Fruit fly (Drosophila melanogaster): ENCODE measurements around the gene Nek2.

The Nek2 gene

DNA sequence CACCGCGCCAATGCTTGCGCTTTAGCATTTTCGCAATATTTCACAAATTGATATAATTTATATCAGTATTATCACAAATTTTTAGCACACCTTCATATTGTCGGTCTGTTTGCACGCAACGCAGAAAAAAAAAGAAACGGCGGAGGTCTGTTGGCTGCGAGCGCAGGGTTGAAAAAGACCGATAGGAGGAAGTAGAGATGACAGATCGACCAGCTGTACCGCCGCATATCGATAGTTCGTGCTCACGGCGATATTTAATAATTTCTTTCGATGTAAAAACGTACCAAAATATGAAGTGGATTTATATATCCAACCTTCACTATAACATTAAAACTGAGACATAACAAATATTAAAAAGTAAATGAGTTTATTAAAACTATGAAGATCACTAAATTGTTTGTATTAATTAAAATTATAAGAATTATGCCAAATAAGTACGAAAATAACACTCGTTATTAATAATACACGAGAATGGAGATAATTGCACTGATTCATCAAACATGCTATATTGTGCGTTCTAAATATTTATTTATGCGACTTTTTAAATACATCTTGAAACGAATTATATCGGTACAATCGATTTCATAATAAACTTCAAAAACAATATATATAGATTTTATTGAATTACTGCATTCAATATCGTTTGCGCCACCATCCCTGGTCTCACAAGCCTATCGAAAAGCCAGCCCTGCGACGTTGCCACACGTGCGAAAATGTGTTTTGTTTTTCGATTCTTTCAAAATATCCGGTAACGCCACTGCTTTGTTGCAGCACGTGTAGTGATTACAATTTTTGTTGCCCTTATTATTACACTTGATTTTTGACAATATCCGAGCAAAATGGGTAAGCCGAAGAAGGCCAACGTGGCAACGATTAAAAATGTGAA is 9.9 kb upstream of the Nek2 start, which contains the start of the genes RpS6 and bys (continued):
- no peak for TF ChIP-seq CG4360 (GFP tag; IDR thresholded peaks at IDR 0.05)
- no peak for TF ChIP-seq Elba2 (GFP tag; optimal IDR thresholded peaks at IDR 0.05)
- TF ChIP-seq CG12219 (GFP tag; optimal IDR thresholded peaks at IDR 0.05), result peak; percentile 20
- TF ChIP-seq Dll (GFP tag; IDR thresholded peaks at IDR 0.05; ENCODE audit: partially characterized antibody), result peak; percentile 80
- no peak for TF ChIP-seq Spps (tag; optimal IDR thresholded peaks at IDR 0.05)
- no peak for TF ChIP-seq prd (optimal IDR thresholded peaks at IDR 0.05)
- peak; percentile 41; the same call in 1 of the 3 replicates for TF ChIP-seq prd (GFP tag; IDR thresholded peaks at IDR 0.05)
- TF ChIP-seq lilli (GFP tag; optimal IDR thresholded peaks at IDR 0.05), result peak; percentile 10
- TF ChIP-seq Vsx1 (GFP tag; optimal IDR thresholded peaks at IDR 0.05), result no peak
- TF ChIP-seq NC2β (GFP tag; optimal IDR thresholded peaks at IDR 0.05), result peak; percentile 58
- TF ChIP-seq vvl (GFP tag; IDR thresholded peaks at IDR 0.05), result peak; percentile 31; the same call in 1 of the 2 replicates
- peak; percentile 2 for TF ChIP-seq CG10979 (tag; optimal IDR thresholded peaks at IDR 0.05)
- TF ChIP-seq stwl (tag; optimal IDR thresholded peaks at IDR 0.05), result peak; percentile 23
- no peak for TF ChIP-seq D19A (tag; optimal IDR thresholded peaks at IDR 0.05)
- TF ChIP-seq CG10431 (GFP tag; optimal IDR thresholded peaks at IDR 0.05), result peak; percentile 51
- TF ChIP-seq zf30C (GFP tag; optimal IDR thresholded peaks at IDR 0.05), result peak; percentile 10
- TF ChIP-seq Neu2 (GFP tag; optimal IDR thresholded peaks at IDR 0.05; ENCODE audit: borderline replicate concordance), result no peak
- TF ChIP-seq mirr (GFP tag; optimal IDR thresholded peaks at IDR 0.05), result peak; percentile 31
- no peak for TF ChIP-seq CG4282 (GFP tag; optimal IDR thresholded peaks at IDR 0.05)
- TF ChIP-seq CG18476 (GFP tag; optimal IDR thresholded peaks at IDR 0.05), result peak; percentile 21
- TF ChIP-seq kni (GFP tag; optimal IDR thresholded peaks at IDR 0.05), result peak; percentile 30
- peak in 1 of 2 experiments; percentile 65 for TF ChIP-seq crp (GFP tag; optimal IDR thresholded peaks at IDR 0.05)
- TF ChIP-seq fd96Cb (tag; optimal IDR thresholded peaks at IDR 0.05), result no peak
- peak; percentile 56 for TF ChIP-seq lbe (GFP tag; optimal IDR thresholded peaks at IDR 0.05)
- TF ChIP-seq CG11247 (GFP tag; IDR thresholded peaks at IDR 0.05), result peak; percentile 70
- no peak for TF ChIP-seq pita (GFP tag; optimal IDR thresholded peaks at IDR 0.05)
- TF ChIP-seq Nf-YC (tag; optimal IDR thresholded peaks at IDR 0.05), result peak; percentile 31
- TF ChIP-seq caup (GFP tag; optimal IDR thresholded peaks at IDR 0.05; ENCODE audit: severe bottlenecking), result peak; percentile 69
- peak; percentile 19 for TF ChIP-seq Dp (GFP tag; optimal IDR thresholded peaks at IDR 0.05)
- TF ChIP-seq nmo (GFP tag; optimal IDR thresholded peaks at IDR 0.05), result peak; percentile 58
- TF ChIP-seq CG12942 (GFP tag; optimal IDR thresholded peaks at IDR 0.05), result peak; percentile 9
- TF ChIP-seq Six4 (GFP tag; optimal IDR thresholded peaks at IDR 0.05), result no peak
- peak in 1 of 3 experiments; percentile 61 for TF ChIP-seq lola (GFP tag; optimal IDR thresholded peaks at IDR 0.05)
- peak; percentile 11 for TF ChIP-seq CG13424 (tag; optimal IDR thresholded peaks at IDR 0.05)
- peak; percentile 77 for TF ChIP-seq BtbVII (GFP tag; optimal IDR thresholded peaks at IDR 0.05)
- TF ChIP-seq br (optimal IDR thresholded peaks at IDR 0.05), result no peak
- 0 out of 2 replicates have a peak, but pooled peaks have one; percentile 20 for TF ChIP-seq sisA (GFP tag; IDR thresholded peaks at IDR 0.05)
- TF ChIP-seq kay (GFP tag; optimal IDR thresholded peaks at IDR 0.05), result no peak
- TF ChIP-seq CG18011 (GFP tag; optimal IDR thresholded peaks at IDR 0.05), result no peak
- TF ChIP-seq pros (GFP tag; optimal IDR thresholded peaks at IDR 0.05), result no peak
- peak; percentile 57 for TF ChIP-seq Fer3 (tag; optimal IDR thresholded peaks at IDR 0.05)
- peak; percentile 55 for TF ChIP-seq CG11085 (GFP tag; IDR thresholded peaks at IDR 0.05)
- TF ChIP-seq CG18262 (tag; optimal IDR thresholded peaks at IDR 0.05), result peak; percentile 30
- TF ChIP-seq nom (GFP tag; optimal IDR thresholded peaks at IDR 0.05), result peak; percentile 82
- TF ChIP-seq CG9215 (GFP tag; IDR thresholded peaks at IDR 0.05), result no peak; the same call in 1 of the 2 replicates
- TF ChIP-seq otp (GFP tag; IDR thresholded peaks at IDR 0.05), result peak; percentile 72; the same call in 2 of the 3 replicates
- peak; percentile 62 for TF ChIP-seq CG6272 (GFP tag; IDR thresholded peaks at IDR 0.05)

Data from whole organism, embryonic.